Worm (Caenorhabditis elegans) whole organism, mixed stage, embryonic: ENCODE measurements around the gene ift-81.

ENCODE experiments used
- M03D4.4 ChIP-seq: sonication (generic microtip); optimal IDR thresholded peaks from 2 replicates; lab custom pipeline; 2017; ENCODE audit warnings: mild to moderate bottlenecking, missing genetic modification characterization, missing compliant biosample characterization
- bed-3 ChIP-seq: fragments of 200-800 bp; sonication (Bioruptor generic); optimal IDR thresholded peaks from 3 replicates; lab custom pipeline; 2018; ENCODE audit warnings: mild to moderate bottlenecking, missing genetic modification characterization, moderate library complexity, missing compliant biosample characterization
- blmp-1 ChIP-seq: fragments of 150-350 bp; optimal IDR thresholded peaks from 2 replicates; lab custom pipeline; 2014; ENCODE audit warnings: missing biosample characterization, missing genetic modification characterization
- ceh-39 ChIP-seq: fragments of 150-350 bp; optimal IDR thresholded peaks from 2 replicates; lab custom pipeline; 2014; ENCODE audit warnings: missing biosample characterization, missing genetic modification characterization
- ceh-43 ChIP-seq: fragments of 200-800 bp; sonication (Bioruptor generic); optimal IDR thresholded peaks from 2 replicates; lab custom pipeline; 2018; ENCODE audit warnings: mild to moderate bottlenecking, missing genetic modification characterization, moderate library complexity, missing compliant biosample characterization
- ceh-83 ChIP-seq: fragments of 200-800 bp; sonication (Bioruptor generic); optimal IDR thresholded peaks from 2 replicates; lab custom pipeline; 2018; ENCODE audit warnings: mild to moderate bottlenecking, missing genetic modification characterization, missing compliant biosample characterization
- ces-1 ChIP-seq: fragments of 150-350 bp; optimal IDR thresholded peaks from 2 replicates; lab custom pipeline; 2014; ENCODE audit warnings: missing biosample characterization, missing genetic modification reagents, missing genetic modification characterization
- cnd-1 ChIP-seq: fragments of 200-800 bp; sonication (Bioruptor generic); optimal IDR thresholded peaks from 2 replicates; lab custom pipeline; 2018; ENCODE audit warnings: mild to moderate bottlenecking, missing genetic modification characterization, missing compliant biosample characterization
- drap-1 ChIP-seq: fragments of 200-800 bp; sonication (Bioruptor generic); optimal IDR thresholded peaks from 3 replicates; lab custom pipeline; 2018; ENCODE audit warnings: mild to moderate bottlenecking, missing genetic modification characterization, missing compliant biosample characterization
- elt-1 ChIP-seq: sonication (generic microtip); optimal IDR thresholded peaks from 2 replicates; lab custom pipeline; 2017; ENCODE audit warnings: missing genetic modification characterization, mild to moderate bottlenecking, missing compliant biosample characterization, antibody characterized with exemption, moderate library complexity, borderline replicate concordance; ENCODE audit not compliant: insufficient read depth
- elt-3 ChIP-seq: fragments of 150-350 bp; optimal IDR thresholded peaks from 2 replicates; lab custom pipeline; 2014; ENCODE audit warnings: missing biosample characterization, missing genetic modification characterization
- flh-1 ChIP-seq: fragments of 200-800 bp; sonication (Bioruptor generic); optimal IDR thresholded peaks from 2 replicates; lab custom pipeline; 2018; ENCODE audit warnings: mild to moderate bottlenecking, missing genetic modification characterization, moderate library complexity, missing compliant biosample characterization
- ham-2 ChIP-seq: fragments of 200-800 bp; sonication (Bioruptor generic); optimal IDR thresholded peaks from 2 replicates; lab custom pipeline; 2018; ENCODE audit warnings: mild to moderate bottlenecking, missing genetic modification characterization, missing compliant biosample characterization
- hlh-1 ChIP-seq: fragments of 150-350 bp; optimal IDR thresholded peaks from 2 replicates; lab custom pipeline; 2014; ENCODE audit warnings: missing biosample characterization, missing genetic modification reagents, missing genetic modification characterization
- lin-13 ChIP-seq: fragments of 150-350 bp; optimal IDR thresholded peaks from 2 replicates; lab custom pipeline; 2014; ENCODE audit warnings: missing biosample characterization, missing genetic modification characterization
- lin-32 ChIP-seq: fragments of 200-800 bp; sonication (Bioruptor generic); optimal IDR thresholded peaks from 2 replicates; lab custom pipeline; 2018; ENCODE audit warnings: mild to moderate bottlenecking, missing genetic modification characterization, missing compliant biosample characterization
- lsy-2 ChIP-seq: fragments of 150-350 bp; optimal IDR thresholded peaks from 2 replicates; lab custom pipeline; 2014; ENCODE audit warnings: missing biosample characterization, missing genetic modification characterization
- mab-5 ChIP-seq: fragments of 150-350 bp; optimal IDR thresholded peaks from 2 replicates; lab custom pipeline; 2014; ENCODE audit warnings: missing biosample characterization, missing genetic modification characterization
- mep-1 ChIP-seq: fragments of 150-350 bp; optimal IDR thresholded peaks from 2 replicates; lab custom pipeline; 2017; ENCODE audit warnings: missing biosample characterization, missing genetic modification reagents, missing genetic modification characterization, inconsistent platforms
- mls-2 ChIP-seq: sonication (generic microtip); optimal IDR thresholded peaks from 2 replicates; lab custom pipeline; 2016; ENCODE audit warnings: mild to moderate bottlenecking, missing genetic modification characterization, moderate library complexity, missing compliant biosample characterization
- nhr-12 ChIP-seq: fragments of 150-350 bp; optimal IDR thresholded peaks from 2 replicates; lab custom pipeline; 2014; ENCODE audit warnings: missing biosample characterization, missing genetic modification characterization
- nhr-2 ChIP-seq: fragments of 150-350 bp; optimal IDR thresholded peaks from 2 replicates; lab custom pipeline; 2014; ENCODE audit warnings: missing biosample characterization, missing genetic modification characterization
- nhr-237 ChIP-seq: fragments of 150-350 bp; optimal IDR thresholded peaks from 2 replicates; lab custom pipeline; 2014; ENCODE audit warnings: missing biosample characterization, missing genetic modification characterization
- nhr-28 ChIP-seq: fragments of 150-350 bp; optimal IDR thresholded peaks from 2 replicates; lab custom pipeline; 2014; ENCODE audit warnings: missing biosample characterization, missing genetic modification characterization
- nhr-76 ChIP-seq: sonication (generic microtip); optimal IDR thresholded peaks from 2 replicates; lab custom pipeline; 2017; ENCODE audit warnings: missing biosample characterization, missing genetic modification characterization
- pha-4 ChIP-seq: fragments of 150-350 bp; optimal IDR thresholded peaks from 2 replicates; lab custom pipeline; 2018; ENCODE audit warnings: missing biosample characterization, missing genetic modification reagents, missing genetic modification characterization
- sem-2 ChIP-seq: fragments of 200-800 bp; sonication (Bioruptor generic); optimal IDR thresholded peaks from 2 replicates; lab custom pipeline; 2018; ENCODE audit warnings: mild to moderate bottlenecking, missing genetic modification characterization, missing compliant biosample characterization
- snpc-4 ChIP-seq: fragments of 150-350 bp; optimal IDR thresholded peaks from 2 replicates; lab custom pipeline; 2014; ENCODE audit warnings: missing biosample characterization, missing genetic modification characterization
- sptf-1 ChIP-seq: sonication (generic microtip); optimal IDR thresholded peaks from 2 replicates; lab custom pipeline; 2017; ENCODE audit warnings: mild to moderate bottlenecking, missing genetic modification characterization, moderate library complexity, missing compliant biosample characterization
- tbx-8 ChIP-seq: fragments of 200-800 bp; sonication (Bioruptor generic); optimal IDR thresholded peaks from 2 replicates; lab custom pipeline; 2018; ENCODE audit warnings: mild to moderate bottlenecking, missing genetic modification characterization, moderate library complexity, missing compliant biosample characterization
- unc-120 ChIP-seq: sonication (generic microtip); optimal IDR thresholded peaks from 2 replicates; lab custom pipeline; 2017; ENCODE audit warnings: missing genetic modification characterization, missing compliant biosample characterization; ENCODE audit not compliant: poor library complexity, severe bottlenecking
- unc-39 ChIP-seq: fragments of 150-350 bp; optimal IDR thresholded peaks from 2 replicates; lab custom pipeline; 2014; ENCODE audit warnings: missing biosample characterization, missing genetic modification characterization
- unc-62 ChIP-seq: fragments of 150-350 bp; optimal IDR thresholded peaks from 2 replicates; lab custom pipeline; 2014; ENCODE audit warnings: missing biosample characterization, missing genetic modification reagents, missing genetic modification characterization
- zip-8 ChIP-seq: fragments of 150-350 bp; optimal IDR thresholded peaks from 2 replicates; lab custom pipeline; 2014; ENCODE audit warnings: missing biosample characterization, missing genetic modification characterization
- ztf-11 ChIP-seq: fragments of 150-350 bp; optimal IDR thresholded peaks from 2 replicates; lab custom pipeline; 2014; ENCODE audit warnings: missing biosample characterization, missing genetic modification characterization

The ift-81 gene

DNA sequence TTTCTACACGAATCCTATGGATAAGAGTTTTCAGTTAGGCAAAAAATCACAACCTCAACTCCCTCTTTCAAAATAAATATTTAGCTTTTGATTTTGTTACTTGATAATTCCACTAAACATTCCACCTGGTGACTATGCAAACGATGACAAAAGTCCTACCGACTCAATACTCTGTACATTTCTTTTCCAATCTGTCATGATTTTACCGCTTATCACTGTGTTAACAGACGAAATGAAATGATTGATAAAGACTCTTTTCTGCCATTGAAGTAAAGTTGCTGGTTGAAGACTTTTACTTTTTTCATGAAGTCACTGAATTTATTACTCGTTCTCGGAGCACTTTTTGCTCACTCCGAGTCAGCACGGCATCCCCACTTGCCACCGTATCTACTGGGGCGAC is 30.9 kb downstream of the ift-81 start, which contains the start of gene C26B9.5:
Gene C26B9.5 (plus strand): TSS at position 244 of the 400 bp plus-strand sequence.
- TF ChIP-seq unc-120 (no peak), M03D4.4 (tag; lab: Kevin White, UChicago) (no peak), ceh-43 (GFP tag; lab: Kevin White, UChicago) (no peak), zip-8 (tag; lab: Kevin White, UChicago) (no peak), nhr-12 (tag; lab: Kevin White, UChicago) (no peak), unc-39 (tag; lab: Kevin White, UChicago) (no peak), ceh-83 (GFP tag; lab: Kevin White, UChicago) (no peak), lin-13 (tag; lab: Kevin White, UChicago) (no peak), nhr-2 (tag; lab: Kevin White, UChicago) (no peak), nhr-28 (tag; lab: Kevin White, UChicago) (no peak), ztf-11 (tag; lab: Kevin White, UChicago) (no peak), elt-3 (tag; lab: Kevin White, UChicago) (no peak), lsy-2 (tag; lab: Kevin White, UChicago) (no peak), unc-62 (GFP tag; lab: Kevin White, UChicago) (no peak), blmp-1 (tag; lab: Kevin White, UChicago) (no peak), ham-2 (GFP tag; lab: Kevin White, UChicago) (no peak), mls-2 (tag; lab: Kevin White, UChicago) (no peak), hlh-1 (tag; lab: Kevin White, UChicago) (no peak), bed-3 (GFP tag; lab: Kevin White, UChicago) (no peak), mep-1 (tag; lab: Kevin White, UChicago) (no peak)

DNA sequence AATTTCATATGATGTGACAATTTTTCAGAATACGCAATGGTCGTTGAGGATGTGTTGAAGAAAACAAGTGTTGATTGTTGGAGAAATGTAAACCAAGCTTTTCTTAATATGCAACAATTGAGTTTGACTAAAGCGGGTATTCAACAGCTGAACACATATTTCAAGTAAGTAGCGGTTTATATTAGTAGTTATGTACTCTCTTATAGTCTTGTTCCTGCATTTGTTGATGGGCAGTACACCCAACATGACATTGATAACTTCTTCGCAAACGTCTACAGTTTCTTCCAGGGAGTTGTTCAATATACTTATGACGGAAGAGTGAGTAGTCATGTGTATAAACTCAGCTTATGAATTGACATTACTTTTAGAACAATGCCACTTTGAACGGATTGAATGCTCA is 32.4 kb downstream of the ift-81 start:
- TF ChIP-seq nhr-2 (tag; lab: Kevin White, UChicago) (no peak), drap-1 (GFP tag; lab: Kevin White, UChicago) (no peak), zip-8 (tag; lab: Kevin White, UChicago) (no peak), cnd-1 (tag; lab: Kevin White, UChicago) (no peak), unc-62 (GFP tag; lab: Kevin White, UChicago) (no peak), ztf-11 (tag; lab: Kevin White, UChicago) (no peak), flh-1 (GFP tag; lab: Kevin White, UChicago) (no peak), mls-2 (tag; lab: Kevin White, UChicago) (no peak), lin-13 (tag; lab: Kevin White, UChicago) (no peak), snpc-4 (tag; lab: Kevin White, UChicago) (no peak), pha-4 (no peak), nhr-76 (no peak), lin-32 (GFP tag; lab: Kevin White, UChicago) (no peak), unc-120 (no peak), tbx-8 (GFP tag; lab: Kevin White, UChicago) (no peak), sptf-1 (no peak), nhr-237 (tag; lab: Kevin White, UChicago) (no peak), unc-39 (tag; lab: Kevin White, UChicago) (no peak), elt-1 (tag; lab: Kevin White, UChicago) (no peak)

DNA sequence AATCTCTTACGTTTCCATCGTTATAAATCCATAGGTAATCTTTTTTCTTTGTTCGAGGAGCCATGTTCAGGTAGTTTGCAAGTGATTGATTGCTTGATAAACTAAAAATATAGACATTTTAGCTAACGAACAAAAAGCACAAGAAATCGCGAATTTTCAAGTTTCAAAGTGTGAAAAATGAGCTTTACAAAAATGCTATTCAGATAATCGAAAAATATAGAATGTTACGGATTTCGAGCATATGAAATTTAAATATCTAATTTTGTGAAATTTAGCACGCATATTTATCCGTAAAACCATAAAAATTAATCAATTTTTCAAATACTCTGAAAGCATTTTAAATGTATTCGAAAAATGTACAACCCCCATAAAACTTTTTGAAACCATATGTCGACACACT is 37.0 kb downstream of the ift-81 start, which contains the start of gene C26B9.6:
Gene C26B9.6 (minus strand): TSS at position 101 of the 400 bp plus-strand sequence.
- TF ChIP-seq lin-13 (tag; lab: Kevin White, UChicago) (no peak), sem-2 (GFP tag; lab: Kevin White, UChicago) (no peak), pha-4 (no peak), nhr-76 (no peak), nhr-2 (tag; lab: Kevin White, UChicago) (no peak), mab-5 (tag; lab: Kevin White, UChicago) (no peak)

DNA sequence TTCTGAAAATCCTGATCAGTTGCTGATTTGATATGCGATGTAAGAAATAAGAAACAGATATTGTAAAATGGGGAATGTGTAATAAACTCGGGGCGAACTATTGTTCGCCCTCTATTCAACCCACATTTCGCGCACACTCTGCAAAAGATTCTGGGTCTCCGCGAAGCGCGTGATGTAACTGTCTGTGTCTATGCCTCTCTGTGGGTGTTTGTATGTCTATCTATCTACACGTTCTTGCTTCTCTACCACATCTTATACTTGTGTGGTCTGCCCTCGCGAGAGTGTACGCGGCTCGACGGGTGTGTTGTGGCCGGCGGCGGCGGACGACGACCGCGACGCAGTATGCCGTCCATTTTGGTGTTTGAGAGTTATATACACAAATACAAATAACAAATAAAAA is 38.1 kb downstream of the ift-81 start:
- peak; percentile 46 for TF ChIP-seq bed-3 (GFP tag; lab: Kevin White, UChicago)
- no peak for TF ChIP-seq elt-1 (tag; lab: Kevin White, UChicago)
- TF ChIP-seq unc-120: peak; percentile 60
- no peak for TF ChIP-seq nhr-12 (tag; lab: Kevin White, UChicago)
- no peak for TF ChIP-seq flh-1 (GFP tag; lab: Kevin White, UChicago)
- no peak for TF ChIP-seq ztf-11 (tag; lab: Kevin White, UChicago)
- TF ChIP-seq zip-8 (tag; lab: Kevin White, UChicago): no peak
- peak; percentile 57 for TF ChIP-seq sptf-1
- TF ChIP-seq cnd-1 (tag; lab: Kevin White, UChicago): no peak
- TF ChIP-seq elt-3 (tag; lab: Kevin White, UChicago): no peak
- no peak for TF ChIP-seq unc-39 (tag; lab: Kevin White, UChicago)
- peak; percentile 15 for TF ChIP-seq ces-1 (GFP tag; lab: Kevin White, UChicago)
- no peak for TF ChIP-seq nhr-28 (tag; lab: Kevin White, UChicago)
- TF ChIP-seq mls-2 (tag; lab: Kevin White, UChicago): peak; percentile 52
- peak; percentile 47 for TF ChIP-seq M03D4.4 (tag; lab: Kevin White, UChicago)
- no peak for TF ChIP-seq lin-32 (GFP tag; lab: Kevin White, UChicago)
- no peak for TF ChIP-seq sem-2 (GFP tag; lab: Kevin White, UChicago)
- no peak for TF ChIP-seq ceh-83 (GFP tag; lab: Kevin White, UChicago)
- no peak for TF ChIP-seq lin-13 (tag; lab: Kevin White, UChicago)
- TF ChIP-seq ceh-39 (tag; lab: Kevin White, UChicago): no peak
- peak; percentile 72 for TF ChIP-seq hlh-1 (tag; lab: Kevin White, UChicago)
- TF ChIP-seq ham-2 (GFP tag; lab: Kevin White, UChicago): peak; percentile 75
- no peak for TF ChIP-seq tbx-8 (GFP tag; lab: Kevin White, UChicago)
- TF ChIP-seq blmp-1 (tag; lab: Kevin White, UChicago): no peak
- peak; percentile 90 for TF ChIP-seq pha-4
- TF ChIP-seq mep-1 (tag; lab: Kevin White, UChicago): peak; percentile 57
- TF ChIP-seq nhr-237 (tag; lab: Kevin White, UChicago): peak; percentile 36
- TF ChIP-seq ceh-43 (GFP tag; lab: Kevin White, UChicago): no peak
- no peak for TF ChIP-seq nhr-2 (tag; lab: Kevin White, UChicago)
- TF ChIP-seq drap-1 (GFP tag; lab: Kevin White, UChicago): peak; percentile 30
- TF ChIP-seq mab-5 (tag; lab: Kevin White, UChicago): no peak
- TF ChIP-seq unc-62 (GFP tag; lab: Kevin White, UChicago): peak; percentile 8
- no peak for TF ChIP-seq snpc-4 (tag; lab: Kevin White, UChicago)
- TF ChIP-seq lsy-2 (tag; lab: Kevin White, UChicago): peak; percentile 5
- TF ChIP-seq nhr-76: no peak
